Worm (Caenorhabditis elegans) whole organism, young adult: ENCODE results near the gene R02F2.7.

Experiments used
- C06A6.2 ChIP-seq: fragments of 200-800 bp; sonication (Bioruptor generic); conservative IDR thresholded peaks from 2 replicates; pipeline ENCODE4 v1.3.6; 2022; ENCODE audit warnings: missing genetic modification characterization, missing compliant biosample characterization
- F33H1.4 ChIP-seq: fragments of 200-800 bp; sonication (Bioruptor generic); IDR thresholded peaks from 2 replicates; pipeline ENCODE4 v1.3.6; 2022; ENCODE audit warnings: missing genetic modification reagents, missing genetic modification characterization, missing compliant biosample characterization
- F49E8.2 ChIP-seq: sonication (generic microtip); optimal IDR thresholded peaks from 3 replicates; lab custom pipeline; 2017; ENCODE audit warnings: missing genetic modification characterization, mild to moderate bottlenecking, missing compliant biosample characterization, antibody characterized with exemption, moderate library complexity; ENCODE audit not compliant: insufficient read depth
- F55B11.4 ChIP-seq: sonication (generic microtip); optimal IDR thresholded peaks from 2 replicates; lab custom pipeline; 2016; ENCODE audit warnings: missing compliant biosample characterization, missing genetic modification characterization, borderline replicate concordance; ENCODE audit not compliant: insufficient read depth
- F57A8.1 ChIP-seq: fragments of 200-800 bp; sonication (Bioruptor generic); optimal IDR thresholded peaks from 2 replicates; lab custom pipeline; 2018; ENCODE audit warnings: mild to moderate bottlenecking, missing genetic modification characterization, moderate library complexity, missing compliant biosample characterization
- F57C9.4 ChIP-seq: sonication (generic microtip); optimal IDR thresholded peaks from 2 replicates; lab custom pipeline; 2017; ENCODE audit warnings: mild to moderate bottlenecking, missing genetic modification characterization, missing compliant biosample characterization
- Y53F4B.3 ChIP-seq: fragments of 200-800 bp; sonication (Bioruptor generic); IDR thresholded peaks from 2 replicates; pipeline ENCODE4 v1.3.6; 2022; ENCODE audit warnings: missing genetic modification reagents, missing genetic modification characterization, missing compliant biosample characterization
- Y56A3A.18 ChIP-seq: fragments of 200-800 bp; sonication (Bioruptor generic); IDR thresholded peaks from 2 replicates; pipeline ENCODE4 v1.3.6; 2022; ENCODE audit warnings: missing genetic modification reagents, missing genetic modification characterization, missing compliant biosample characterization
- bed-1 ChIP-seq: fragments of 200-800 bp; sonication (Bioruptor generic); IDR thresholded peaks from 2 replicates; pipeline ENCODE4 v1.3.6; 2022; ENCODE audit warnings: missing genetic modification reagents, missing genetic modification characterization, missing compliant biosample characterization
- bed-2 ChIP-seq: fragments of 200-800 bp; sonication (Bioruptor generic); IDR thresholded peaks from 2 replicates; pipeline ENCODE4 v1.3.6; 2022; ENCODE audit warnings: missing genetic modification reagents, missing genetic modification characterization, missing compliant biosample characterization
- cebp-2 ChIP-seq: fragments of 200-800 bp; sonication (Bioruptor generic); IDR thresholded peaks from 2 replicates; pipeline ENCODE4 v1.3.6; 2022; ENCODE audit warnings: missing genetic modification characterization, missing compliant biosample characterization
- ceh-58 ChIP-seq: fragments of 200-800 bp; sonication (Bioruptor generic); IDR thresholded peaks from 2 replicates; pipeline ENCODE4 v1.3.6; 2022; ENCODE audit warnings: missing genetic modification characterization, missing compliant biosample characterization
- ceh-91 ChIP-seq: fragments of 200-800 bp; sonication (Bioruptor generic); IDR thresholded peaks from 2 replicates; pipeline ENCODE4 v1.3.6; 2022; ENCODE audit warnings: missing genetic modification reagents, missing genetic modification characterization, missing compliant biosample characterization
- chd-7 ChIP-seq: sonication (generic microtip); optimal IDR thresholded peaks from 2 replicates; lab custom pipeline; 2016; ENCODE audit warnings: mild to moderate bottlenecking, missing genetic modification characterization, moderate library complexity, missing compliant biosample characterization
- dox-1 ChIP-seq: fragments of 200-800 bp; sonication (Bioruptor generic); IDR thresholded peaks from 2 replicates; pipeline ENCODE4 v1.3.6; 2022; ENCODE audit warnings: missing genetic modification reagents, missing genetic modification characterization, missing compliant biosample characterization
- dpff-1 ChIP-seq: sonication (generic microtip); optimal IDR thresholded peaks from 2 replicates; lab custom pipeline; 2017; ENCODE audit warnings: mild to moderate bottlenecking, missing genetic modification characterization, missing compliant biosample characterization
- egrh-3 ChIP-seq: fragments of 200-800 bp; sonication (Bioruptor generic); IDR thresholded peaks from 2 replicates; pipeline ENCODE4 v1.3.6; 2022; ENCODE audit warnings: missing genetic modification reagents, missing genetic modification characterization, missing compliant biosample characterization
- ekl-4 ChIP-seq: fragments of 200-800 bp; sonication (Bioruptor generic); IDR thresholded peaks from 2 replicates; pipeline ENCODE4 v1.3.6; 2022; ENCODE audit warnings: missing genetic modification reagents, missing genetic modification characterization, missing compliant biosample characterization
- gei-17 ChIP-seq: fragments of 200-800 bp; sonication (Bioruptor generic); optimal IDR thresholded peaks from 2 replicates; lab custom pipeline; 2018; ENCODE audit warnings: mild to moderate bottlenecking, missing genetic modification characterization, missing compliant biosample characterization
- hsf-1 ChIP-seq: fragments of 200-800 bp; sonication (Bioruptor generic); IDR thresholded peaks from 2 replicates; pipeline ENCODE4 v1.3.6; 2022; ENCODE audit warnings: missing genetic modification reagents, missing genetic modification characterization, missing compliant biosample characterization
- let-526 ChIP-seq: fragments of 200-800 bp; sonication (Bioruptor generic); IDR thresholded peaks from 2 replicates; pipeline ENCODE4 v1.3.6; 2022; ENCODE audit warnings: missing genetic modification reagents, missing genetic modification characterization, missing compliant biosample characterization
- let-607 ChIP-seq, 2 experiments: fragments of 200-800 bp in 1 of 2; sonication (Bioruptor generic) in 1 of 2; sonication (generic microtip) in 1 of 2; optimal IDR thresholded peaks; 2 replicates each; lab custom pipeline; 2016 to 2018; ENCODE audit warnings: mild to moderate bottlenecking in 2 of 2, missing compliant biosample characterization in 2 of 2, missing genetic modification characterization in 2 of 2, moderate library complexity in 2 of 2, missing genotype in 1 of 2
- lin-26 ChIP-seq: fragments of 200-800 bp; sonication (Bioruptor generic); IDR thresholded peaks from 2 replicates; pipeline ENCODE4 v1.3.6; 2022; ENCODE audit warnings: missing genetic modification reagents, missing genetic modification characterization, missing compliant biosample characterization
- lin-40 ChIP-seq: sonication (generic microtip); optimal IDR thresholded peaks from 2 replicates; lab custom pipeline; 2016; ENCODE audit warnings: missing genetic modification characterization, mild to moderate bottlenecking, missing compliant biosample characterization, missing genotype, missing genetic modification reagents
- lin-54 ChIP-seq: fragments of 200-800 bp; sonication (Bioruptor generic); optimal IDR thresholded peaks from 2 replicates; lab custom pipeline; 2018; ENCODE audit warnings: mild to moderate bottlenecking, missing genetic modification characterization, missing compliant biosample characterization
- lir-1 ChIP-seq: fragments of 200-800 bp; sonication (Bioruptor generic); conservative IDR thresholded peaks from 2 replicates; pipeline ENCODE4 v1.3.6; 2022; ENCODE audit warnings: missing genetic modification reagents, missing genetic modification characterization, missing compliant biosample characterization
- lsy-27 ChIP-seq: sonication (generic microtip); optimal IDR thresholded peaks from 2 replicates; lab custom pipeline; 2017; ENCODE audit warnings: missing genetic modification characterization, mild to moderate bottlenecking, missing compliant biosample characterization, antibody characterized with exemption, missing genotype, borderline replicate concordance; ENCODE audit not compliant: insufficient read depth
- madf-3 ChIP-seq: fragments of 200-800 bp; sonication (Bioruptor generic); IDR thresholded peaks from 2 replicates; pipeline ENCODE4 v1.3.6; 2022; ENCODE audit warnings: missing genetic modification reagents, missing genetic modification characterization, missing compliant biosample characterization
- madf-6 ChIP-seq: fragments of 200-800 bp; sonication (Bioruptor generic); IDR thresholded peaks from 2 replicates; pipeline ENCODE4 v1.3.6; 2022; ENCODE audit warnings: missing genetic modification reagents, missing genetic modification characterization, missing compliant biosample characterization
- mcd-1 ChIP-seq: fragments of 200-800 bp; sonication (Bioruptor generic); IDR thresholded peaks from 2 replicates; pipeline ENCODE4 v1.3.6; 2022; ENCODE audit warnings: missing genetic modification reagents, missing genetic modification characterization, missing compliant biosample characterization
- mel-28 ChIP-seq: sonication (generic microtip); optimal IDR thresholded peaks from 2 replicates; lab custom pipeline; 2016; ENCODE audit warnings: borderline replicate concordance, mild to moderate bottlenecking, missing genetic modification characterization, missing compliant biosample characterization
- mes-4 ChIP-seq: sonication (generic microtip); optimal IDR thresholded peaks from 2 replicates; lab custom pipeline; 2016; ENCODE audit warnings: missing genotype, missing genetic modification characterization, missing compliant biosample characterization
- nhr-120 ChIP-seq: fragments of 200-800 bp; sonication (Bioruptor generic); IDR thresholded peaks from 2 replicates; pipeline ENCODE4 v1.3.6; 2022; ENCODE audit warnings: missing genetic modification characterization, missing compliant biosample characterization
- nhr-27 ChIP-seq: fragments of 200-800 bp; sonication (Bioruptor generic); optimal IDR thresholded peaks from 2 replicates; lab custom pipeline; 2018; ENCODE audit warnings: mild to moderate bottlenecking, missing genetic modification characterization, moderate library complexity, missing compliant biosample characterization
- nhr-80 ChIP-seq: sonication (generic microtip); optimal IDR thresholded peaks from 2 replicates; lab custom pipeline; 2016; ENCODE audit warnings: missing genetic modification characterization, missing compliant biosample characterization
- nhr-90 ChIP-seq: sonication (generic microtip); optimal IDR thresholded peaks from 2 replicates; lab custom pipeline; 2016; ENCODE audit warnings: missing genotype, mild to moderate bottlenecking, missing genetic modification characterization, missing compliant biosample characterization
- pbrm-1 ChIP-seq: fragments of 200-800 bp; sonication (Bioruptor generic); IDR thresholded peaks from 2 replicates; pipeline ENCODE4 v1.3.6; 2022; ENCODE audit warnings: missing genetic modification reagents, missing genetic modification characterization, missing compliant biosample characterization
- rcor-1 ChIP-seq: fragments of 200-800 bp; sonication (Bioruptor generic); IDR thresholded peaks from 2 replicates; pipeline ENCODE4 v1.3.6; 2022; ENCODE audit warnings: missing genetic modification reagents, missing genetic modification characterization, missing compliant biosample characterization
- rec-8 ChIP-seq, 2 experiments: sonication (generic microtip); optimal IDR thresholded peaks; 2 replicates each; lab custom pipeline; 2016; ENCODE audit warnings: mild to moderate bottlenecking in 2 of 2, missing genetic modification characterization in 2 of 2, missing genetic modification reagents in 2 of 2, missing genotype in 2 of 2, missing biosample characterization in 1 of 2, missing compliant biosample characterization in 1 of 2, moderate library complexity in 1 of 2
- rpc-1 ChIP-seq, 2 experiments: fragments of 150-350 bp in 1 of 2; sonication (generic microtip) in 1 of 2; optimal IDR thresholded peaks; 2 replicates each; lab custom pipeline; 2014 to 2018; ENCODE audit warnings: missing biosample characterization in 1 of 2, missing genetic modification characterization in 1 of 2, missing genetic modification reagents in 1 of 2, missing genotype in 1 of 2
- sdz-38 ChIP-seq: sonication (generic microtip); optimal IDR thresholded peaks from 2 replicates; lab custom pipeline; 2016; ENCODE audit warnings: missing genotype, missing genetic modification characterization, missing compliant biosample characterization
- sptf-2 ChIP-seq: fragments of 200-800 bp; sonication (Bioruptor generic); optimal IDR thresholded peaks from 2 replicates; lab custom pipeline; 2018; ENCODE audit warnings: mild to moderate bottlenecking, missing genetic modification characterization, missing compliant biosample characterization
- zim-3 ChIP-seq: sonication (generic microtip); optimal IDR thresholded peaks from 2 replicates; lab custom pipeline; 2017; ENCODE audit warnings: mild to moderate bottlenecking, missing genetic modification characterization, moderate library complexity, missing compliant biosample characterization
- ztf-26 ChIP-seq: sonication (generic microtip); optimal IDR thresholded peaks from 2 replicates; lab custom pipeline; 2017; ENCODE audit warnings: missing genetic modification characterization, missing compliant biosample characterization
- ztf-3 ChIP-seq: fragments of 200-800 bp; sonication (Bioruptor generic); optimal IDR thresholded peaks from 2 replicates; lab custom pipeline; 2018; ENCODE audit warnings: mild to moderate bottlenecking, missing genetic modification characterization, missing compliant biosample characterization
- ztf-6 ChIP-seq: fragments of 200-800 bp; sonication (Bioruptor generic); IDR thresholded peaks from 2 replicates; pipeline ENCODE4 v1.3.6; 2022; ENCODE audit warnings: missing genetic modification reagents, missing genetic modification characterization, missing compliant biosample characterization

R02F2.7 gene

ce11 chrIII:5501358-5502287, 18.1 kb upstream of the R02F2.7 start, which contains the start of gene R02F2.1 (continued):
- TF ChIP-seq ztf-26 (peak; percentile 39), F49E8.2 (tag; lab: Kevin White, UChicago) (no peak), lin-40 (no peak), Y56A3A.18 (GFP tag; lab: Robert Waterston, UW) (no peak), let-526 (GFP tag; lab: Robert Waterston, UW) (no peak), ztf-6 (GFP tag; lab: Robert Waterston, UW) (no peak), F55B11.4 (tag; lab: Kevin White, UChicago) (no peak), F33H1.4 (no peak), bed-1 (GFP tag; lab: Robert Waterston, UW) (no peak), madf-6 (no peak), nhr-80 (peak; percentile 18), sdz-38 (tag; lab: Kevin White, UChicago) (no peak), C06A6.2 (GFP tag; lab: Robert Waterston, UW) (no peak), lin-26 (GFP tag; lab: Robert Waterston, UW) (peak; percentile 66; the same call in 1 of the 2 replicates), dpff-1 (tag; lab: Kevin White, UChicago) (no peak), zim-3 (tag; lab: Kevin White, UChicago) (no peak), ztf-3 (no peak), lsy-27 (tag; lab: Kevin White, UChicago) (no peak), lin-54 (GFP tag; lab: Kevin White, UChicago) (no peak), rpc-1 (optimal IDR thresholded peaks at IDR 0.05; lab: Kevin White, UChicago) (no peak), rpc-1 (tag; optimal IDR thresholded peaks at IDR 0.05; lab: Kevin White, UChicago) (no peak), egrh-3 (GFP tag; lab: Robert Waterston, UW) (no peak), nhr-27 (tag; lab: Kevin White, UChicago) (no peak), mcd-1 (GFP tag; lab: Robert Waterston, UW) (no peak), cebp-2 (no peak), nhr-90 (tag; lab: Kevin White, UChicago) (no peak), rec-8 (tag; optimal IDR thresholded peaks at IDR 0.05; lab: Kevin White, UChicago) (no peak), lir-1 (GFP tag; lab: Robert Waterston, UW) (no peak), dox-1 (no peak), rcor-1 (GFP tag; lab: Robert Waterston, UW) (no peak), pbrm-1 (GFP tag; lab: Robert Waterston, UW) (no peak), nhr-120 (no peak), ekl-4 (GFP tag; lab: Robert Waterston, UW) (no peak), hsf-1 (GFP tag; lab: Robert Waterston, UW) (no peak), Y53F4B.3 (GFP tag; lab: Robert Waterston, UW) (no peak), mes-4 (no peak), sptf-2 (no peak), F57A8.1 (GFP tag; lab: Kevin White, UChicago) (no peak), mel-28 (tag; lab: Kevin White, UChicago) (no peak), chd-7 (no peak), ceh-91 (no peak), ceh-58 (GFP tag; lab: Robert Waterston, UW) (no peak), F57C9.4 (tag; lab: Kevin White, UChicago) (no peak), let-607 (tag; optimal IDR thresholded peaks at IDR 0.05; lab: Kevin White, UChicago) (no peak), gei-17 (GFP tag; lab: Kevin White, UChicago) (peak; percentile 30), madf-3 (GFP tag; lab: Robert Waterston, UW) (0 out of 2 replicates have a peak, but pooled peaks have one; percentile 23), bed-2 (GFP tag; lab: Robert Waterston, UW) (no peak)
